Worm (Caenorhabditis elegans): Measurements from ENCODE around the gene srw-79.

Gene srw-79

ce11 chrII:2946438-2946837 lies at the start of gene srw-79:
Gene srw-79, plus strand, starts transcription at chrII:2946738.
- TF ChIP-seq nhr-129 (tag; optimal IDR thresholded peaks at IDR 0.05) (no peak), lin-39 (tag; optimal IDR thresholded peaks at IDR 0.05) (no peak), ztf-1 (GFP tag; conservative IDR thresholded peaks at IDR 0.05) (no peak), alr-1 (tag; optimal IDR thresholded peaks at IDR 0.05) (no peak), ZK546.5 (tag; optimal IDR thresholded peaks at IDR 0.05) (no peak), egl-27 (tag; optimal IDR thresholded peaks at IDR 0.05) (no peak), elt-3 (tag; optimal IDR thresholded peaks at IDR 0.05) (no peak), gmeb-1 (tag; optimal IDR thresholded peaks at IDR 0.05) (no peak), blmp-1 (tag; optimal IDR thresholded peaks at IDR 0.05; ENCODE audit: insufficient read depth) (no peak), mdl-1 (tag; optimal IDR thresholded peaks at IDR 0.05) (no peak), lin-11 (tag; optimal IDR thresholded peaks at IDR 0.05) (no peak), C34F6.9 (tag; optimal IDR thresholded peaks at IDR 0.05) (no peak), F13H6.1 (tag; optimal IDR thresholded peaks at IDR 0.05) (no peak), unc-39 (tag; optimal IDR thresholded peaks at IDR 0.05) (no peak), nhr-12 (tag; optimal IDR thresholded peaks at IDR 0.05) (no peak), sem-4 (tag; optimal IDR thresholded peaks at IDR 0.05) (no peak), ztf-4 (tag; optimal IDR thresholded peaks at IDR 0.05) (no peak), ceh-82 (tag; optimal IDR thresholded peaks at IDR 0.05) (no peak)

ce11 chrII:2900248-2900647 lies 46.3 kb upstream of the srw-79 start, which contains the start of gene ubc-26:
Gene ubc-26, minus strand, starts transcription at chrII:2900348.
- TF ChIP-seq R02D3.7 (tag; optimal IDR thresholded peaks at IDR 0.05): no peak
- no peak for TF ChIP-seq sma-3 (GFP tag; optimal IDR thresholded peaks at IDR 0.05)
- no peak for TF ChIP-seq ceh-82 (tag; optimal IDR thresholded peaks at IDR 0.05)
- no peak for TF ChIP-seq nhr-77 (tag; optimal IDR thresholded peaks at IDR 0.05)
- no peak for TF ChIP-seq C34F6.9 (tag; optimal IDR thresholded peaks at IDR 0.05)
- no peak for TF ChIP-seq ceh-16 (tag; optimal IDR thresholded peaks at IDR 0.05)
- TF ChIP-seq sma-9 (GFP tag; optimal IDR thresholded peaks at IDR 0.05): no peak
- no peak for TF ChIP-seq sma-9 (tag; optimal IDR thresholded peaks at IDR 0.05)
- TF ChIP-seq gmeb-1 (tag; optimal IDR thresholded peaks at IDR 0.05): no peak
- TF ChIP-seq nhr-10 (tag; optimal IDR thresholded peaks at IDR 0.05): no peak
- no peak for TF ChIP-seq ztf-11 (tag; optimal IDR thresholded peaks at IDR 0.05)

ce11 chrII:2901158-2901557 lies 45.4 kb upstream of the srw-79 start:
- TF ChIP-seq dmd-4 (tag; optimal IDR thresholded peaks at IDR 0.05): no peak
- TF ChIP-seq ZK546.5 (tag; optimal IDR thresholded peaks at IDR 0.05): no peak
- TF ChIP-seq nhr-10 (tag; optimal IDR thresholded peaks at IDR 0.05): no peak
- no peak for TF ChIP-seq unc-39 (tag; optimal IDR thresholded peaks at IDR 0.05)
- no peak for TF ChIP-seq lin-11 (tag; optimal IDR thresholded peaks at IDR 0.05)
- TF ChIP-seq ztf-4 (tag; optimal IDR thresholded peaks at IDR 0.05): no peak
- TF ChIP-seq ama-1 (optimal IDR thresholded peaks at IDR 0.05): no peak
- no peak for TF ChIP-seq nhr-11 (tag; optimal IDR thresholded peaks at IDR 0.05)
- TF ChIP-seq egl-27 (tag; optimal IDR thresholded peaks at IDR 0.05): no peak
- TF ChIP-seq nhr-129 (tag; optimal IDR thresholded peaks at IDR 0.05): no peak
- no peak for TF ChIP-seq Y55F3AM.14 (GFP tag; optimal IDR thresholded peaks at IDR 0.05)
- TF ChIP-seq nhr-77 (tag; optimal IDR thresholded peaks at IDR 0.05): no peak
- no peak for TF ChIP-seq blmp-1 (tag; optimal IDR thresholded peaks at IDR 0.05; ENCODE audit: insufficient read depth)
- TF ChIP-seq sma-3 (GFP tag; optimal IDR thresholded peaks at IDR 0.05): no peak
- TF ChIP-seq lin-13 (GFP tag; optimal IDR thresholded peaks at IDR 0.05): no peak
- TF ChIP-seq nhr-25 (tag; optimal IDR thresholded peaks at IDR 0.05): no peak
- TF ChIP-seq fos-1 (tag; optimal IDR thresholded peaks at IDR 0.05): no peak
- TF ChIP-seq nhr-23 (tag; optimal IDR thresholded peaks at IDR 0.05): no peak
- TF ChIP-seq ceh-16 (tag; optimal IDR thresholded peaks at IDR 0.05): no peak

ce11 chrII:2903748-2904147 lies 42.8 kb upstream of the srw-79 start:
- no peak for TF ChIP-seq lin-39 (tag; optimal IDR thresholded peaks at IDR 0.05)
- TF ChIP-seq snpc-4 (tag; optimal IDR thresholded peaks at IDR 0.05): no peak
- no peak for TF ChIP-seq mdl-1 (tag; optimal IDR thresholded peaks at IDR 0.05)
- no peak for TF ChIP-seq peb-1 (tag; optimal IDR thresholded peaks at IDR 0.05)
- TF ChIP-seq ceh-82 (tag; optimal IDR thresholded peaks at IDR 0.05): no peak
- no peak for TF ChIP-seq gmeb-1 (tag; optimal IDR thresholded peaks at IDR 0.05)
- no peak for TF ChIP-seq sma-9 (GFP tag; optimal IDR thresholded peaks at IDR 0.05)
- TF ChIP-seq sma-9 (tag; optimal IDR thresholded peaks at IDR 0.05): no peak
- no peak for TF ChIP-seq C34F6.9 (tag; optimal IDR thresholded peaks at IDR 0.05)
- TF ChIP-seq ceh-16 (tag; optimal IDR thresholded peaks at IDR 0.05): no peak
- no peak for TF ChIP-seq unc-62 (GFP tag; optimal IDR thresholded peaks at IDR 0.05)
- TF ChIP-seq nhr-10 (tag; optimal IDR thresholded peaks at IDR 0.05): no peak
- TF ChIP-seq nhr-21 (tag; optimal IDR thresholded peaks at IDR 0.05): no peak
- no peak for TF ChIP-seq mbf-1 (tag; optimal IDR thresholded peaks at IDR 0.05)
- TF ChIP-seq lsy-2 (tag; optimal IDR thresholded peaks at IDR 0.05): no peak
- TF ChIP-seq nhr-25 (tag; optimal IDR thresholded peaks at IDR 0.05): no peak
- no peak for TF ChIP-seq nhr-11 (tag; optimal IDR thresholded peaks at IDR 0.05)
- no peak for TF ChIP-seq dmd-4 (tag; optimal IDR thresholded peaks at IDR 0.05)
- TF ChIP-seq elt-1 (tag; optimal IDR thresholded peaks at IDR 0.05): no peak
- TF ChIP-seq nhr-23 (tag; optimal IDR thresholded peaks at IDR 0.05): no peak
- no peak for TF ChIP-seq ama-1 (optimal IDR thresholded peaks at IDR 0.05)

All from whole organism, L2 larva.